Fruit fly (Drosophila melanogaster): ENCODE measurements around the gene RhoGAP16F.

- TF ChIP-seq Hr39 (GFP tag; optimal IDR thresholded peaks at IDR 0.05): no peak
- TF ChIP-seq Eip75B (GFP tag; optimal IDR thresholded peaks at IDR 0.05): no peak
Observed at dm6 chrX:18092126-18092525, 819 bp upstream of the RhoGAP16F start.

All from whole organism, prepupa.